Worm (Caenorhabditis elegans): ENCODE measurements around the gene spp-19.

The spp-19 gene

DNA sequence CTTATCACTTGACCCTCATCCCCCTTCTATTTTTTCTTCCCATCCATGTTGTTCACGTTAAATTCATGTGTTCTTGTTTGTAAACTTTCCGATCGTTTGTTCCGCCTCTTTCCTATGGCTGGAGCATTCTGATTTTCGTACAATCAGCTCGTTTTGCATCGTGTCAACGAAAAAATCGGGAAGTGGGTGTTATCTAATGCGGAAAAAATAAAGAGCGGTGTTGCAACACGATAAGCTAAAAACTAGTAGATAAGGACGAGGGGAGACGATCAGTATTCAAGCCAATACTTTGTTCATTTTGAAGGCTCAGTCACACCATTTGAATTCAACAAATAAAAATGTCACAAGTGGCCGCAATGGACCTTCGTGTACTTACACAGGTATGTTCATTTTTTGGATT is 36.7 kb downstream of the spp-19 start, which contains the start of gene acs-1 (continued):
- TF ChIP-seq lin-15B (tag; optimal IDR thresholded peaks at IDR 0.05), result no peak
- TF ChIP-seq D1046.2 (GFP tag; IDR thresholded peaks at IDR 0.05), result no peak
- TF ChIP-seq lin-1 (GFP tag; IDR thresholded peaks at IDR 0.05), result 0 out of 2 replicates have a peak, but pooled peaks have one; percentile 28
- no peak for TF ChIP-seq nhr-11 (tag; optimal IDR thresholded peaks at IDR 0.05)
- no peak for TF ChIP-seq daf-8 (GFP tag; IDR thresholded peaks at IDR 0.05)
- TF ChIP-seq nhr-28 (tag; optimal IDR thresholded peaks at IDR 0.05), result peak; percentile 71
- no peak for TF ChIP-seq nhr-42 (GFP tag; IDR thresholded peaks at IDR 0.05)
- TF ChIP-seq dmd-6 (GFP tag; IDR thresholded peaks at IDR 0.05), result peak; percentile 89
- TF ChIP-seq spr-1 (tag; optimal IDR thresholded peaks at IDR 0.05), result no peak
- TF ChIP-seq T20F7.1 (GFP tag; optimal IDR thresholded peaks at IDR 0.05), result no peak
- no peak for TF ChIP-seq jun-1 (tag; optimal IDR thresholded peaks at IDR 0.05)
- TF ChIP-seq daf-16 (GFP tag; optimal IDR thresholded peaks at IDR 0.05), result no peak
- TF ChIP-seq daf-16 (tag; optimal IDR thresholded peaks at IDR 0.05), result peak; percentile 69
- TF ChIP-seq php-3 (GFP tag; IDR thresholded peaks at IDR 0.05), result no peak
- no peak for TF ChIP-seq fkh-10 (GFP tag; optimal IDR thresholded peaks at IDR 0.05)
- no peak for TF ChIP-seq ctbp-1 (GFP tag; IDR thresholded peaks at IDR 0.05)
- TF ChIP-seq attf-4 (tag; optimal IDR thresholded peaks at IDR 0.05), result no peak
- no peak for TF ChIP-seq hif-1 (tag; optimal IDR thresholded peaks at IDR 0.05)
- peak; percentile 6 for TF ChIP-seq nhr-77 (tag; optimal IDR thresholded peaks at IDR 0.05)
- peak; percentile 54; the same call in 1 of the 2 replicates for TF ChIP-seq tra-1 (GFP tag; IDR thresholded peaks at IDR 0.05)
- TF ChIP-seq mdt-29 (GFP tag; IDR thresholded peaks at IDR 0.05), result no peak
- no peak for TF ChIP-seq lin-39 (tag; optimal IDR thresholded peaks at IDR 0.05)
- no peak for TF ChIP-seq F10B5.3 (tag; optimal IDR thresholded peaks at IDR 0.05)
- TF ChIP-seq dve-1 (tag; optimal IDR thresholded peaks at IDR 0.05; ENCODE audit: insufficient read depth), result peak; percentile 63
- no peak for TF ChIP-seq ZK546.5 (tag; optimal IDR thresholded peaks at IDR 0.05)
- TF ChIP-seq saeg-2 (GFP tag; IDR thresholded peaks at IDR 0.05), result no peak
- no peak for TF ChIP-seq ceh-28 (tag; optimal IDR thresholded peaks at IDR 0.05)
- no peak for TF ChIP-seq set-16 (GFP tag; IDR thresholded peaks at IDR 0.05)
- TF ChIP-seq mdl-1 (tag; optimal IDR thresholded peaks at IDR 0.05), result no peak
- TF ChIP-seq F37D6.2 (tag; optimal IDR thresholded peaks at IDR 0.05), result no peak
- no peak for TF ChIP-seq madf-5 (GFP tag; IDR thresholded peaks at IDR 0.05)
- TF ChIP-seq Y5F2A.4 (GFP tag; optimal IDR thresholded peaks at IDR 0.05), result no peak
- TF ChIP-seq nhr-41 (GFP tag; IDR thresholded peaks at IDR 0.05), result no peak
- TF ChIP-seq aha-1 (tag), result no peak
- TF ChIP-seq ces-1 (GFP tag; optimal IDR thresholded peaks at IDR 0.05), result no peak
- TF ChIP-seq pha-4 (GFP tag; IDR thresholded peaks at IDR 0.05), result no peak
- TF ChIP-seq pha-4 (tag; optimal IDR thresholded peaks at IDR 0.05), result no peak
- no peak for TF ChIP-seq zip-11 (GFP tag; IDR thresholded peaks at IDR 0.05)
- no peak for TF ChIP-seq hmg-1.1 (GFP tag; IDR thresholded peaks at IDR 0.05)
- TF ChIP-seq spr-3 (GFP tag; optimal IDR thresholded peaks at IDR 0.05), result no peak
- TF ChIP-seq ceh-62 (tag; optimal IDR thresholded peaks at IDR 0.05), result no peak
- peak; percentile 80 for TF ChIP-seq pqm-1 (tag; optimal IDR thresholded peaks at IDR 0.05)
- no peak for TF ChIP-seq lsy-2 (tag; optimal IDR thresholded peaks at IDR 0.05)
- no peak for TF ChIP-seq mxl-2 (GFP tag; conservative IDR thresholded peaks at IDR 0.05)
- TF ChIP-seq cey-2 (tag; optimal IDR thresholded peaks at IDR 0.05; ENCODE audit: borderline replicate concordance, insufficient read depth), result no peak
- no peak for TF ChIP-seq nhr-102 (tag; optimal IDR thresholded peaks at IDR 0.05)
- no peak for TF ChIP-seq ztf-7 (tag; optimal IDR thresholded peaks at IDR 0.05)
- TF ChIP-seq hlh-11 (tag; optimal IDR thresholded peaks at IDR 0.05), result peak; percentile 86
- TF ChIP-seq gei-8 (GFP tag; optimal IDR thresholded peaks at IDR 0.05), result no peak
- TF ChIP-seq zfp-2 (tag; optimal IDR thresholded peaks at IDR 0.05), result no peak

Measured in whole organism, L4 larva.